Fruit fly (Drosophila melanogaster): ENCODE results near the gene CG6724.

- TF ChIP-seq CG8478 (optimal IDR thresholded peaks at IDR 0.05) (no peak), CTCF (optimal IDR thresholded peaks at IDR 0.05) (no peak)
Observed at dm6 chr2L:10748218-10748617, 21.5 kb downstream of the CG6724 start.
